Fruit fly (Drosophila melanogaster): ENCODE measurements around the gene Uch-L5.

Gene Uch-L5

dm6 chr3L:9457619-9458092 lies 19.1 kb downstream of the Uch-L5 start, which contains the start of gene CG3437 (continued):
- TF ChIP-seq PHDP (tag; optimal IDR thresholded peaks at IDR 0.05): peak; percentile 99
- peak; percentile 100 for TF ChIP-seq vvl (GFP tag; IDR thresholded peaks at IDR 0.05)
- TF ChIP-seq CG7556 (GFP tag; optimal IDR thresholded peaks at IDR 0.05): peak; percentile 98
- peak; percentile 97 for TF ChIP-seq salm (tag; optimal IDR thresholded peaks at IDR 0.05)
- TF ChIP-seq CG13775 (GFP tag; optimal IDR thresholded peaks at IDR 0.05): peak; percentile 98
- TF ChIP-seq CG1529 (GFP tag; optimal IDR thresholded peaks at IDR 0.05): peak; percentile 97
- TF ChIP-seq CG13424 (tag; optimal IDR thresholded peaks at IDR 0.05): peak; percentile 99
- TF ChIP-seq CG10565 (GFP tag; optimal IDR thresholded peaks at IDR 0.05): peak; percentile 92
- peak; percentile 98 for TF ChIP-seq CG32767 (GFP tag; IDR thresholded peaks at IDR 0.05)
- TF ChIP-seq sna (GFP tag; IDR thresholded peaks at IDR 0.05; ENCODE audit: partially characterized antibody): no peak; the same call in 1 of the 2 replicates
- TF ChIP-seq esg (GFP tag; conservative IDR thresholded peaks at IDR 0.05): peak; percentile 99
- peak; percentile 95 for TF ChIP-seq Lhr (GFP tag; optimal IDR thresholded peaks at IDR 0.05)
- peak; percentile 97 for TF ChIP-seq CG11723 (GFP tag; optimal IDR thresholded peaks at IDR 0.05)
- TF ChIP-seq ap (GFP tag; IDR thresholded peaks at IDR 0.05): peak; percentile 99
- TF ChIP-seq run (tag; optimal IDR thresholded peaks at IDR 0.05): peak; percentile 94
- peak; percentile 97 for TF ChIP-seq ERR (GFP tag; optimal IDR thresholded peaks at IDR 0.05)
- 0 out of 2 replicates have a peak, but pooled peaks have one; percentile 44 for TF ChIP-seq bbx (GFP tag; IDR thresholded peaks at IDR 0.05; ENCODE audit: partially characterized antibody)
- TF ChIP-seq CG7928 (GFP tag; optimal IDR thresholded peaks at IDR 0.05): peak; percentile 96
- peak; percentile 97 for TF ChIP-seq Lim3 (GFP tag; IDR thresholded peaks at IDR 0.05)
- peak; percentile 97 for TF ChIP-seq Vsx1 (GFP tag; optimal IDR thresholded peaks at IDR 0.05)
- TF ChIP-seq fd96Cb (tag; optimal IDR thresholded peaks at IDR 0.05): peak; percentile 99
- peak; percentile 99 for TF ChIP-seq CG7839 (tag; optimal IDR thresholded peaks at IDR 0.05)
- peak; percentile 100 for TF ChIP-seq Rx (GFP tag; IDR thresholded peaks at IDR 0.05)
- peak; percentile 99 for TF ChIP-seq CG3847 (GFP tag; IDR thresholded peaks at IDR 0.05)
- TF ChIP-seq H2.0 (GFP tag; IDR thresholded peaks at IDR 0.05): peak; percentile 99
- TF ChIP-seq C15 (GFP tag; IDR thresholded peaks at IDR 0.05): peak; percentile 98
- TF ChIP-seq CG10267 (tag; optimal IDR thresholded peaks at IDR 0.05): peak; percentile 94
- TF ChIP-seq usp (GFP tag; optimal IDR thresholded peaks at IDR 0.05): no peak
- TF ChIP-seq Kr (GFP tag; optimal IDR thresholded peaks at IDR 0.05): peak; percentile 71
- TF ChIP-seq her (GFP tag; optimal IDR thresholded peaks at IDR 0.05): peak; percentile 96
- peak; percentile 97 for TF ChIP-seq CG8290 (GFP tag; optimal IDR thresholded peaks at IDR 0.05)
- TF ChIP-seq CG8290 (tag; optimal IDR thresholded peaks at IDR 0.05): peak; percentile 96 to 98
- TF ChIP-seq scrt (GFP tag; optimal IDR thresholded peaks at IDR 0.05): peak; percentile 97
- peak; percentile 89 for TF ChIP-seq E2f2 (GFP tag; IDR thresholded peaks at IDR 0.05)
- TF ChIP-seq fru (optimal IDR thresholded peaks at IDR 0.05): no peak
- TF ChIP-seq tll (GFP tag; optimal IDR thresholded peaks at IDR 0.05): peak in 1 of 2 experiments; percentile 84
- TF ChIP-seq CG2116 (GFP tag; optimal IDR thresholded peaks at IDR 0.05): peak; percentile 90
- TF ChIP-seq zfh1 (GFP tag; IDR thresholded peaks at IDR 0.05): peak; percentile 100
- peak; percentile 100 for TF ChIP-seq CG34422 (GFP tag; IDR thresholded peaks at IDR 0.05)
- peak; percentile 99 for TF ChIP-seq chn (GFP tag; optimal IDR thresholded peaks at IDR 0.05)
- TF ChIP-seq CG12236 (GFP tag; optimal IDR thresholded peaks at IDR 0.05): peak; percentile 97
- peak; percentile 96 for TF ChIP-seq CG1603 (tag; optimal IDR thresholded peaks at IDR 0.05)
- TF ChIP-seq CG10959 (GFP tag; IDR thresholded peaks at IDR 0.05): peak; percentile 99
- TF ChIP-seq gsb (GFP tag; IDR thresholded peaks at IDR 0.05): peak; percentile 99
- TF ChIP-seq Gsc (GFP tag; IDR thresholded peaks at IDR 0.05): peak; percentile 99
- peak; percentile 47 for TF ChIP-seq BEAF-32 (GFP tag; optimal IDR thresholded peaks at IDR 0.05)
- peak; percentile 96 for TF ChIP-seq CG2712 (tag; optimal IDR thresholded peaks at IDR 0.05)
- peak; percentile 97 for TF ChIP-seq sima (GFP tag; optimal IDR thresholded peaks at IDR 0.05)
- TF ChIP-seq tin (GFP tag; optimal IDR thresholded peaks at IDR 0.05): peak; percentile 98
- TF ChIP-seq Gug (GFP tag; IDR thresholded peaks at IDR 0.05): peak; percentile 99
- TF ChIP-seq CG10209 (GFP tag; optimal IDR thresholded peaks at IDR 0.05): peak; percentile 99
- no peak for TF ChIP-seq br (optimal IDR thresholded peaks at IDR 0.05)
